Worm (Caenorhabditis elegans) whole organism, L3 larva: ENCODE data around the gene K03B8.8.

Experiments used
- aly-2 ChIP-seq: fragments of 150-350 bp; optimal IDR thresholded peaks from 2 replicates; lab custom pipeline; 2014; ENCODE audit warnings: missing biosample characterization, missing genetic modification characterization
- ama-1 ChIP-seq: fragments of 150-350 bp; optimal IDR thresholded peaks from 2 replicates; lab custom pipeline; 2018
- ceh-82 ChIP-seq: fragments of 150-350 bp; optimal IDR thresholded peaks from 2 replicates; lab custom pipeline; 2014; ENCODE audit warnings: missing biosample characterization, missing genetic modification characterization
- egl-5 ChIP-seq: fragments of 150-350 bp; optimal IDR thresholded peaks from 2 replicates; lab custom pipeline; 2017; ENCODE audit warnings: missing biosample characterization, missing genetic modification reagents, missing genetic modification characterization, inconsistent platforms
- elt-1 ChIP-seq: fragments of 150-350 bp; optimal IDR thresholded peaks from 2 replicates; lab custom pipeline; 2014; ENCODE audit warnings: missing biosample characterization, missing genetic modification characterization
- fos-1 ChIP-seq: fragments of 150-350 bp; optimal IDR thresholded peaks from 2 replicates; lab custom pipeline; 2014; ENCODE audit warnings: missing biosample characterization, missing genetic modification characterization
- hmg-11 ChIP-seq: sonication (generic microtip); optimal IDR thresholded peaks from 2 replicates; lab custom pipeline; 2016; ENCODE audit warnings: missing genetic modification characterization, missing compliant biosample characterization
- nhr-11 ChIP-seq: fragments of 150-350 bp; optimal IDR thresholded peaks from 2 replicates; lab custom pipeline; 2014; ENCODE audit warnings: missing biosample characterization, missing genetic modification characterization
- nhr-25 ChIP-seq: sonication (generic microtip); optimal IDR thresholded peaks from 2 replicates; lab custom pipeline; 2017; ENCODE audit warnings: missing biosample characterization, missing genetic modification characterization
- nhr-77 ChIP-seq: fragments of 150-350 bp; optimal IDR thresholded peaks from 2 replicates; lab custom pipeline; 2014; ENCODE audit warnings: missing biosample characterization, missing genetic modification characterization
- pha-4 ChIP-seq: fragments of 150-350 bp; optimal IDR thresholded peaks from 2 replicates; lab custom pipeline; 2014; ENCODE audit warnings: missing biosample characterization, missing genetic modification reagents, missing genetic modification characterization
- unc-39 ChIP-seq: sonication (generic microtip); optimal IDR thresholded peaks from 4 replicates; lab custom pipeline; 2017; ENCODE audit warnings: missing biosample characterization, missing genetic modification characterization
- ztf-4 ChIP-seq: fragments of 150-350 bp; optimal IDR thresholded peaks from 2 replicates; lab custom pipeline; 2014; ENCODE audit warnings: missing biosample characterization, missing genetic modification characterization

DNA sequence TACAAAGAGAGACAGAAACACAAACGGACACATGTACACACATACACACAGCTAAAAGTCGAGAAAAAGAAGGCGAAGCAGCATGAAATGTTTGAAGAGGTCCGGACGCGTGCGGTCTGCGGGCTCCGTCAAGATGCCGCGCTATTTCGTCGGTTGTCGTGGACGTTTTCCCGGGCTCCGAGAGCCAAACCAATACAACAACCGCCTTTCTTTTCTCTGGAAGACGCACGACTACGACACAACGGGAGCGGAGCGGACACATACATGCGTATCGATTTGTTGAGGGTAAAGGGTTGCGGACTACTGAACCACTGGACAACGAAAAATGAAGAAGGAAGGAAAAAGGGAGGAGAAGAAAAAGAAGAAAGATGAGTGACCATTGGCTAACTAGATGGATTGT lies 34.6 kb upstream of the K03B8.8 start:
- TF ChIP-seq ama-1 (lab: Kevin White, UChicago) (no peak), aly-2 (tag; lab: Kevin White, UChicago) (no peak), nhr-25 (tag; lab: Kevin White, UChicago) (no peak), ztf-4 (tag; lab: Kevin White, UChicago) (no peak), fos-1 (tag; lab: Kevin White, UChicago) (no peak), pha-4 (tag; lab: Kevin White, UChicago) (no peak), nhr-77 (tag; lab: Kevin White, UChicago) (no peak), ceh-82 (tag; lab: Kevin White, UChicago) (no peak), nhr-11 (no peak), egl-5 (tag; lab: Kevin White, UChicago) (peak; percentile 48), elt-1 (no peak), unc-39 (no peak), hmg-11 (tag; lab: Kevin White, UChicago) (peak; percentile 30)
